Fruit fly (Drosophila melanogaster) whole organism, prepupa: ENCODE data around the gene CG9500.
A peak's percentile ranks its signal among the peaks of the same experiment; 100 is the strongest.

ENCODE experiments used
- CG11762 ChIP-seq: fragments of 200-800 bp; sonication (Bioruptor generic); optimal IDR thresholded peaks from 3 replicates; lab custom pipeline; 2016; ENCODE audit warnings: missing biosample characterization, missing genetic modification characterization; ENCODE audit not compliant: insufficient read depth
- CG11902 ChIP-seq: fragments of 200-800 bp; sonication (Bioruptor generic); optimal IDR thresholded peaks from 3 replicates; lab custom pipeline; 2016; ENCODE audit warnings: missing biosample characterization, missing genetic modification characterization
- CG15336 ChIP-seq: fragments of 200-800 bp; sonication (Bioruptor generic); IDR thresholded peaks from 2 replicates; pipeline ENCODE4 v1.3.6; 2022; ENCODE audit warnings: missing biosample characterization, missing genetic modification characterization
- CG16779 ChIP-seq: fragments of 200-800 bp; sonication (Bioruptor generic); optimal IDR thresholded peaks from 3 replicates; lab custom pipeline; 2017; ENCODE audit warnings: missing biosample characterization, mild to moderate bottlenecking, missing genetic modification characterization
- CG3032 ChIP-seq: fragments of 200-800 bp; optimal IDR thresholded peaks from 2 replicates; lab custom pipeline; 2019; ENCODE audit warnings: missing biosample characterization, mild to moderate bottlenecking, missing genetic modification characterization, moderate library complexity
- CG31627 ChIP-seq: fragments of 200-800 bp; sonication (Bioruptor generic); optimal IDR thresholded peaks from 3 replicates; lab custom pipeline; 2016; ENCODE audit warnings: missing biosample characterization, missing genetic modification characterization
- CG32006 ChIP-seq: fragments of 200-800 bp; sonication (Bioruptor generic); optimal IDR thresholded peaks from 3 replicates; lab custom pipeline; 2017; ENCODE audit warnings: missing biosample characterization, mild to moderate bottlenecking, missing genetic modification characterization
- CG34406 ChIP-seq: fragments of 200-800 bp; sonication (Bioruptor generic); optimal IDR thresholded peaks from 3 replicates; lab custom pipeline; 2016; ENCODE audit warnings: missing biosample characterization, missing genetic modification characterization
- CG4318 ChIP-seq: fragments of 200-800 bp; sonication (Bioruptor generic); optimal IDR thresholded peaks from 3 replicates; lab custom pipeline; 2017; ENCODE audit warnings: missing biosample characterization, mild to moderate bottlenecking, missing genetic modification characterization
- CG6276 ChIP-seq: fragments of 200-800 bp; sonication (Bioruptor generic); optimal IDR thresholded peaks from 2 replicates; lab custom pipeline; 2017; ENCODE audit warnings: missing biosample characterization, mild to moderate bottlenecking, missing genetic modification characterization
- CG6808 ChIP-seq: fragments of 200-800 bp; sonication (Bioruptor generic); optimal IDR thresholded peaks from 3 replicates; lab custom pipeline; 2017; ENCODE audit warnings: missing biosample characterization, missing genetic modification characterization, mild to moderate bottlenecking, moderate library complexity, missing genetic modification reagents
- CG6854 ChIP-seq: fragments of 200-800 bp; sonication (Bioruptor generic); optimal IDR thresholded peaks from 2 replicates; lab custom pipeline; 2017; ENCODE audit warnings: missing biosample characterization, mild to moderate bottlenecking, missing genetic modification characterization
- CG8119 ChIP-seq: fragments of 200-800 bp; sonication (Bioruptor generic); IDR thresholded peaks from 3 replicates; pipeline ENCODE4 v1.3.6; 2022; ENCODE audit warnings: missing biosample characterization, missing genetic modification characterization
- CG8319 ChIP-seq: fragments of 200-800 bp; sonication (Bioruptor generic); optimal IDR thresholded peaks from 3 replicates; lab custom pipeline; 2016; ENCODE audit warnings: missing biosample characterization, missing genetic modification characterization
- CG8632 ChIP-seq: fragments of 200-800 bp; sonication (Bioruptor generic); optimal IDR thresholded peaks from 3 replicates; lab custom pipeline; 2016; ENCODE audit warnings: missing biosample characterization, missing genetic modification characterization
- CG9139 ChIP-seq: fragments of 200-800 bp; sonication (Bioruptor generic); optimal IDR thresholded peaks from 3 replicates; lab custom pipeline; 2017; ENCODE audit warnings: missing biosample characterization, mild to moderate bottlenecking, missing genetic modification characterization
- Eip75B ChIP-seq: fragments of 200-800 bp; sonication (Bioruptor generic); optimal IDR thresholded peaks from 3 replicates; lab custom pipeline; 2016; ENCODE audit warnings: missing biosample characterization, missing genetic modification characterization
- Eip78C ChIP-seq: fragments of 200-800 bp; sonication (Bioruptor generic); peaks from one replicate; lab custom pipeline; 2016; ENCODE audit warnings: missing biosample characterization, missing genetic modification characterization
- Eip93F ChIP-seq: fragments of 200-800 bp; sonication (Bioruptor generic); optimal IDR thresholded peaks from 2 replicates; lab custom pipeline; 2016; ENCODE audit warnings: missing biosample characterization, mild to moderate bottlenecking, missing genetic modification characterization
- Ets21C ChIP-seq: fragments of 200-800 bp; sonication (Bioruptor generic); optimal IDR thresholded peaks from 3 replicates; lab custom pipeline; 2016; ENCODE audit warnings: missing biosample characterization, missing genetic modification characterization
- Ets96B ChIP-seq: fragments of 200-800 bp; optimal IDR thresholded peaks from 2 replicates; lab custom pipeline; 2019; ENCODE audit warnings: missing biosample characterization, mild to moderate bottlenecking, missing genetic modification characterization, moderate library complexity
- Gug ChIP-seq: fragments of 200-800 bp; sonication (Bioruptor generic); IDR thresholded peaks from 2 replicates; pipeline ENCODE4 v1.3.6; 2022; ENCODE audit warnings: missing biosample characterization, missing genetic modification characterization
- Hr38 ChIP-seq: sonication (Bioruptor generic); optimal IDR thresholded peaks from 2 replicates; lab custom pipeline; 2016; ENCODE audit warnings: missing biosample characterization, missing genetic modification characterization
- Hr39 ChIP-seq: fragments of 200-800 bp; sonication (Bioruptor generic); optimal IDR thresholded peaks from 2 replicates; lab custom pipeline; 2016; ENCODE audit warnings: missing biosample characterization, missing genetic modification characterization
- Hr4 ChIP-seq: fragments of 200-800 bp; sonication (Bioruptor generic); optimal IDR thresholded peaks from 3 replicates; lab custom pipeline; 2016; ENCODE audit warnings: missing biosample characterization, missing genetic modification characterization
- Lpt ChIP-seq: fragments of 200-800 bp; sonication (Bioruptor generic); optimal IDR thresholded peaks from 3 replicates; lab custom pipeline; 2016; ENCODE audit warnings: missing biosample characterization, missing genetic modification characterization
- Met ChIP-seq: fragments of 200-800 bp; sonication (Bioruptor generic); optimal IDR thresholded peaks from 3 replicates; lab custom pipeline; 2016; ENCODE audit warnings: missing biosample characterization, missing genetic modification characterization
- OdsH ChIP-seq: fragments of 200-800 bp; sonication (Bioruptor generic); optimal IDR thresholded peaks from 3 replicates; lab custom pipeline; 2016; ENCODE audit warnings: missing biosample characterization, missing genetic modification characterization
- Sox102F ChIP-seq: fragments of 200-800 bp; sonication (Bioruptor generic); optimal IDR thresholded peaks from 2 replicates; lab custom pipeline; 2016; ENCODE audit warnings: missing biosample characterization, mild to moderate bottlenecking, missing genetic modification characterization
- Sox14 ChIP-seq: fragments of 200-800 bp; sonication (Bioruptor generic); optimal IDR thresholded peaks from 3 replicates; lab custom pipeline; 2016; ENCODE audit warnings: missing biosample characterization, missing genetic modification characterization
- achi ChIP-seq: fragments of 200-800 bp; sonication (Bioruptor generic); optimal IDR thresholded peaks from 3 replicates; lab custom pipeline; 2016; ENCODE audit warnings: missing biosample characterization, missing genetic modification characterization
- acj6 ChIP-seq: fragments of 200-800 bp; sonication (Bioruptor generic); optimal IDR thresholded peaks from 3 replicates; lab custom pipeline; 2016; ENCODE audit warnings: missing biosample characterization, missing genetic modification characterization
- dac ChIP-seq: fragments of 200-800 bp; sonication (Bioruptor generic); optimal IDR thresholded peaks from 2 replicates; lab custom pipeline; 2017; ENCODE audit warnings: missing biosample characterization, mild to moderate bottlenecking, missing genetic modification characterization
- eg ChIP-seq: fragments of 200-800 bp; sonication (Bioruptor generic); IDR thresholded peaks from 3 replicates; pipeline ENCODE4 v1.3.6; 2022; ENCODE audit warnings: missing biosample characterization, missing genetic modification characterization
- esn ChIP-seq: fragments of 200-800 bp; sonication (Bioruptor generic); optimal IDR thresholded peaks from 2 replicates; lab custom pipeline; 2016; ENCODE audit warnings: missing biosample characterization, mild to moderate bottlenecking, missing genetic modification characterization, moderate library complexity
- fd59A ChIP-seq: fragments of 200-800 bp; sonication (Bioruptor generic); optimal IDR thresholded peaks from 2 replicates; lab custom pipeline; 2017; ENCODE audit warnings: missing biosample characterization, mild to moderate bottlenecking, missing genetic modification characterization, missing genetic modification reagents
- fd85E ChIP-seq: fragments of 200-800 bp; sonication (Bioruptor generic); optimal IDR thresholded peaks from 3 replicates; lab custom pipeline; 2016; ENCODE audit warnings: missing biosample characterization, missing genetic modification characterization
- fkh ChIP-seq: fragments of 200-800 bp; sonication (Bioruptor generic); optimal IDR thresholded peaks from 3 replicates; lab custom pipeline; 2017; ENCODE audit warnings: missing biosample characterization, mild to moderate bottlenecking, missing genetic modification characterization, moderate library complexity
- pdm3 ChIP-seq: fragments of 200-800 bp; sonication (Bioruptor generic); optimal IDR thresholded peaks from 3 replicates; lab custom pipeline; 2016; ENCODE audit warnings: missing biosample characterization, missing genetic modification characterization
- salr ChIP-seq, 2 experiments: fragments of 200-800 bp; sonication (Bioruptor generic); optimal IDR thresholded peaks; 3 replicates each; lab custom pipeline; 2016 to 2018; ENCODE audit warnings: missing biosample characterization in 2 of 2, missing genetic modification characterization in 2 of 2, mild to moderate bottlenecking in 1 of 2
- spab ChIP-seq: fragments of 200-800 bp; sonication (Bioruptor generic); optimal IDR thresholded peaks from 2 replicates; lab custom pipeline; 2017; ENCODE audit warnings: missing biosample characterization, mild to moderate bottlenecking, missing genetic modification characterization, missing genetic modification reagents
- ss ChIP-seq, 2 experiments: fragments of 200-800 bp; sonication (Bioruptor generic); optimal IDR thresholded peaks; 2 replicates in 1 of 2; 3 replicates in 1 of 2; lab custom pipeline; 2017 to 2018; ENCODE audit warnings: mild to moderate bottlenecking in 2 of 2, missing biosample characterization in 2 of 2, missing genetic modification characterization in 2 of 2, moderate library complexity in 1 of 2
- svp ChIP-seq: fragments of 200-800 bp; sonication (Bioruptor generic); peaks from one replicate; lab custom pipeline; 2016; ENCODE audit warnings: missing biosample characterization, missing genetic modification characterization

CG9500 gene

DNA sequence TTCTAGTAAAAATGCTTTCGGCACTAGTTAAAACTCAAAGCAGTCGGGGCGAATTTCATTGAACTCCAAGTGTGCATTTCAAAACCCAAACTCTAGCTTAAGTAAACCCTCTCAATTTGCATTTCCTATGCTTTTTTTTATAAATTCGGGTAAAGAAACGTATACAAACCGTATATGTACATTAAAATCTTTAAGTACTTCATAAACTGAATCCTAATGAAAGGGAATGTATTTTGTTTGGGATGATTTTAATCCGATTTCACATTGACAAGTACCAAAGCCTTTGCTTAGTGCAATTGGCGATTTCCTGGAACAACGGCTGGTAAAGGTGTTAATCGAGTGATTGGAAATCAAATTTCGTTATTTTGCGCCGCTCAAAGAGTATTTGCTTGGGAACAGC, 16.9 kb downstream of the CG9500 start:
- peak; percentile 29 for TF ChIP-seq Eip78C
- no peak for TF ChIP-seq CG6808

DNA sequence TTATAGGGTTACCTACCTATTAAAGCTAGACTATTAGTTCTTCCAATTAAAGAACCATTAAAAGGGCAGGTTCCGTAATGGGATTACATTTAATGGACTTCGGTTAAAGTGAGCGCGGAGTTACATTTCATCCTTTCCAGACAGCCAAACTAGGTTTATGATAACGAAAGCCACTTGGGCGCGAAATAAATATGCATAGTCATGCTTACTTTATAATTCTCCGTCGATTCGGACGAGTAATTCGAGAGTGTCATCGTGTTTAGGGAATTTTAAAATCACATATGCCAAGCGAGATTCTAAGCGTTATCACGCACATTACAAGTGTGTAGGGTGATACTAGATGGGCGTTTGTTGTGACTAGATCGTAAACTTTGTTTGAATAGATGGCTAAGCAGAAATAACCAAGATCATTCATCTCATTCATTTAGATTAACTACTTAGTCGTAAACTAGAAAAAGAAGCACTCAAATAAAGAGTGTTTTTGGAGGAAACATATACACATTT, 17.8 kb downstream of the CG9500 start:
- TF ChIP-seq CG8119 (GFP tag; lab: Robert Waterston, UW), result no peak
- TF ChIP-seq Eip93F (GFP tag; lab: Kevin White, UChicago), result no peak
- TF ChIP-seq CG31627 (GFP tag; lab: Kevin White, UChicago), result no peak
- TF ChIP-seq dac (GFP tag; lab: Kevin White, UChicago), result no peak
- TF ChIP-seq CG11902 (GFP tag; lab: Kevin White, UChicago), result no peak
- TF ChIP-seq CG6276 (GFP tag; lab: Kevin White, UChicago), result no peak
- no peak for TF ChIP-seq spab (GFP tag; lab: Kevin White, UChicago)
- TF ChIP-seq esn (GFP tag; lab: Kevin White, UChicago), result no peak
- TF ChIP-seq Ets21C (GFP tag; lab: Kevin White, UChicago), result no peak
- no peak for TF ChIP-seq fkh (GFP tag; lab: Kevin White, UChicago)
- no peak for TF ChIP-seq CG32006 (GFP tag; lab: Kevin White, UChicago)
- TF ChIP-seq pdm3 (GFP tag; lab: Kevin White, UChicago), result no peak
- no peak for TF ChIP-seq ss (GFP tag; optimal IDR thresholded peaks at IDR 0.05; lab: Kevin White, UChicago)

DNA sequence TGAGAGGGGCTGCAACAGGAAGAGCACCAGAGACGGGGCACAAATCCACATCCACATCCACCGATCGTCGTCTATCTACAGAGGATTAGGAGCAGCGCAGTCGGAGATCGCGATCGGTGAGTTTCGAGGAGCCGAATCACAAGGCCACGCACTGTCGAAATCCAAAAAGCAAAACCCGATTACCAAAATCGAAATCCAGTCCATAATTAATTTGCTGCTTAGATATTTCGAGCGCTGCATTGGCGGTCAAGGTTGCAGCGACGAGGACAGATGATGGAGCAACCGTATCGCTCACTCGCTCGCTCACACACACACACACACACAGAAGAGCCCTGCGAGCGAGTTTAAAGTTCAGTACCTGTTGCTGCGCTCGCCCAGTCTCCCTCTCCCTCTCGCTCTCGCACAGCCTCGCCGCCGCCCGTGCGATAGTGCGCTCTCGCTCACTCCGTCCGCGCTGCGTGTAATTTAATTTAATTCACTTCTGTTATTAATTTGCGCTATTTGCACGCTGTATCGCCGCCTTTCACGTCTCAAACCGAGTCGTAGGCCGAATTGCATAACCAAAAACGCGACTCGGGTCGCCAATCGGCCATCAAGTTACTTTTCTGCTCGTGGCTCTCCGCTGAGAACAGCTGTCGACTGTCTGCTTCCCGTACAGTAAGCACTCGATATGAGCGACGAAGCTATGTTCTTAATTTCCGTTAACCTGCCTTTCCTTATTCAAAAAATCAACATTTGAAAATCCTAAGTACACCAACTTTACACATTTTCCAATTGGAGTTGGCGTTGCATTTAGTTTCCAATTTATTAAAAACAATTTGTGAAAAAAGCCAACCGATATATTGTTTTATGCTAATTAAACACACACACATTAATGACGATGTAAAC, 18.9 kb downstream of the CG9500 start:
- peak; percentile 1 for TF ChIP-seq CG3032 (tag; lab: Kevin White, UChicago)
- TF ChIP-seq CG9139 (GFP tag; lab: Kevin White, UChicago), result peak; percentile 67
- TF ChIP-seq Ets96B, result peak; percentile 2
- peak; percentile 62 for TF ChIP-seq CG6854 (GFP tag; lab: Kevin White, UChicago)
- no peak for TF ChIP-seq fd59A (GFP tag; lab: Kevin White, UChicago)
- TF ChIP-seq CG11902 (GFP tag; lab: Kevin White, UChicago), result no peak
- TF ChIP-seq CG34406 (GFP tag; lab: Kevin White, UChicago), result no peak
- TF ChIP-seq eg (GFP tag; lab: Robert Waterston, UW), result peak; percentile 40; the same call in 2 of the 3 replicates
- no peak for TF ChIP-seq CG8319 (GFP tag; lab: Kevin White, UChicago)
- TF ChIP-seq CG8632 (GFP tag; lab: Kevin White, UChicago), result peak; percentile 6
- TF ChIP-seq Sox102F, result peak; percentile 23
- TF ChIP-seq CG32006 (GFP tag; lab: Kevin White, UChicago), result no peak
- no peak for TF ChIP-seq Hr38 (GFP tag; lab: Kevin White, UChicago)
- TF ChIP-seq Eip93F (GFP tag; lab: Kevin White, UChicago), result no peak
- no peak for TF ChIP-seq pdm3 (GFP tag; lab: Kevin White, UChicago)
- TF ChIP-seq Met (GFP tag; lab: Kevin White, UChicago), result peak; percentile 37
- TF ChIP-seq Sox14 (GFP tag; lab: Kevin White, UChicago), result peak; percentile 14
- no peak for TF ChIP-seq CG11762 (GFP tag; lab: Kevin White, UChicago)
- peak; percentile 42 for TF ChIP-seq Ets21C (GFP tag; lab: Kevin White, UChicago)
- peak; percentile 19 for TF ChIP-seq CG16779 (tag; lab: Kevin White, UChicago)
- TF ChIP-seq Eip78C, result peak; percentile 81
- peak; percentile 44 for TF ChIP-seq Hr4
- TF ChIP-seq OdsH (GFP tag; lab: Kevin White, UChicago), result peak; percentile 64
- TF ChIP-seq Lpt (GFP tag; lab: Kevin White, UChicago), result no peak
- TF ChIP-seq CG6276 (GFP tag; lab: Kevin White, UChicago), result peak; percentile 55
- TF ChIP-seq acj6 (GFP tag; lab: Kevin White, UChicago), result peak; percentile 42
- peak; percentile 6 for TF ChIP-seq achi
- TF ChIP-seq ss (GFP tag; optimal IDR thresholded peaks at IDR 0.05; lab: Kevin White, UChicago), result peak; percentile 84 to 88
- TF ChIP-seq fd85E (GFP tag; lab: Kevin White, UChicago), result no peak
- TF ChIP-seq Eip75B, result peak; percentile 12
- no peak for TF ChIP-seq salr (GFP tag; optimal IDR thresholded peaks at IDR 0.05; lab: Kevin White, UChicago)
- peak; percentile 18 for TF ChIP-seq dac (GFP tag; lab: Kevin White, UChicago)
- peak; percentile 28 for TF ChIP-seq spab (GFP tag; lab: Kevin White, UChicago)
- TF ChIP-seq Gug, result peak; percentile 13; the same call in 1 of the 2 replicates
- TF ChIP-seq CG8119 (GFP tag; lab: Robert Waterston, UW), result peak; percentile 57
- TF ChIP-seq svp, result peak; percentile 95
- no peak for TF ChIP-seq CG4318 (GFP tag; lab: Kevin White, UChicago)
- peak; percentile 27 for TF ChIP-seq Hr39 (GFP tag; lab: Kevin White, UChicago)
- peak; percentile 57 for TF ChIP-seq esn (GFP tag; lab: Kevin White, UChicago)
- peak; percentile 20; the same call in 1 of the 2 replicates for TF ChIP-seq CG15336 (GFP tag; lab: Robert Waterston, UW)
